Fruit fly (Drosophila melanogaster): ENCODE measurements around the gene X11L.

X11L gene

DNA sequence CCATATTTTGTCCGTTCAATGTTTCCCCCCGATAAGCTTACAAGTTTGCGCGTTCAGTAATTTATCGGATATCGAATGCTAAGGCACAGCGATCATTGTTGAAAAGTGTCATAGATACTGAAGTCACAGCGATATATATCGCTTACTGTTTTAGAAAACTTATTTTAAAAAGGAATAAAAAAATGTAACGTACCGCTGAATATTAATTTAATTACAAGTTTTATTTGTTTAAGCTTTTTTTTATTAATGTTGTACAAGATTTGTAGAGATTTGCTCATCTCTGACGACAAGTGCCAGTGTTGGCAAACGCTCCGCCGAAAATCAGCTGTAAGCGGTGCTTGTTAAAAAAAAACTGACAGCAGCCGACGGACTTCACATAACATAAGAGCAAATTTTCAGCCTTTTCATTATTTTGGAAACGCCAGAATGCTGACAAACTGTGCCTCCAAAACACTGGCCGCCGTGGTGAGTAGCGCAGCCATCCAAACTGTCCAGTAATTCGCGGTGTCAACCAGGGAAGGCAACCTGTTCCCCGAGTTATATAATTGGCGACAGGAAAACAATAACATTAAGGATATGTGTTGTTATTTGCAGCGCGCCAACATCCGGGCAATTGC is 32.7 kb downstream of the X11L start, which contains the start of the genes corolla and ND-24 (continued):
- peak; percentile 70 for TF ChIP-seq CG18011 (GFP tag; optimal IDR thresholded peaks at IDR 0.05)
- peak; percentile 74 for TF ChIP-seq fd96Cb (tag; optimal IDR thresholded peaks at IDR 0.05)
- peak; percentile 49; the same call in 1 of the 2 replicates for TF ChIP-seq CG10321 (GFP tag; IDR thresholded peaks at IDR 0.05)
- peak; percentile 31 for TF ChIP-seq nom (GFP tag; optimal IDR thresholded peaks at IDR 0.05)
- peak; percentile 76 for TF ChIP-seq Side (GFP tag; optimal IDR thresholded peaks at IDR 0.05)
- no peak for TF ChIP-seq CG7839 (tag; optimal IDR thresholded peaks at IDR 0.05)
- TF ChIP-seq D (optimal IDR thresholded peaks at IDR 0.05): no peak
- TF ChIP-seq D (GFP tag; optimal IDR thresholded peaks at IDR 0.05): peak; percentile 63
- TF ChIP-seq CG17186 (GFP tag; optimal IDR thresholded peaks at IDR 0.05): peak; percentile 72
- peak; percentile 82 for TF ChIP-seq unpg (GFP tag; optimal IDR thresholded peaks at IDR 0.05)
- TF ChIP-seq insv (GFP tag; optimal IDR thresholded peaks at IDR 0.05): no peak
- peak; percentile 77 for TF ChIP-seq CG11695 (GFP tag; IDR thresholded peaks at IDR 0.05)
- TF ChIP-seq Hmx (GFP tag; optimal IDR thresholded peaks at IDR 0.05): peak; percentile 54
- TF ChIP-seq eve (GFP tag; optimal IDR thresholded peaks at IDR 0.05): no peak
- peak; percentile 75 for TF ChIP-seq CG8388 (GFP tag; optimal IDR thresholded peaks at IDR 0.05)
- TF ChIP-seq croc (GFP tag; conservative IDR thresholded peaks at IDR 0.05): peak; percentile 69
- peak; percentile 49; the same call in 1 of the 2 replicates for TF ChIP-seq Lim3 (GFP tag; IDR thresholded peaks at IDR 0.05)
- no peak for TF ChIP-seq CG17568 (GFP tag; optimal IDR thresholded peaks at IDR 0.05)
- no peak for TF ChIP-seq Dip2 (GFP tag; IDR thresholded peaks at IDR 0.05)
- TF ChIP-seq CG10654 (GFP tag; optimal IDR thresholded peaks at IDR 0.05): peak; percentile 78
- peak; percentile 67 for TF ChIP-seq CG12769 (tag; optimal IDR thresholded peaks at IDR 0.05)
- TF ChIP-seq CG17829 (tag; optimal IDR thresholded peaks at IDR 0.05): peak; percentile 70
- TF ChIP-seq NFAT (GFP tag; IDR thresholded peaks at IDR 0.05): peak; percentile 81
- no peak for TF ChIP-seq CG7745 (tag; optimal IDR thresholded peaks at IDR 0.05)
- TF ChIP-seq p53 (GFP tag; optimal IDR thresholded peaks at IDR 0.05): no peak
- peak; percentile 54 for TF ChIP-seq scrt (GFP tag; optimal IDR thresholded peaks at IDR 0.05)
- TF ChIP-seq dm (GFP tag; optimal IDR thresholded peaks at IDR 0.05): peak; percentile 64
- TF ChIP-seq Blimp-1 (GFP tag; optimal IDR thresholded peaks at IDR 0.05): peak; percentile 80
- no peak for TF ChIP-seq h (optimal IDR thresholded peaks at IDR 0.05)
- TF ChIP-seq CG7786 (GFP tag; optimal IDR thresholded peaks at IDR 0.05): peak; percentile 77
- TF ChIP-seq kni (GFP tag; optimal IDR thresholded peaks at IDR 0.05): no peak
- peak; percentile 83 for TF ChIP-seq dysf (GFP tag; IDR thresholded peaks at IDR 0.05)
- TF ChIP-seq CG1233 (GFP tag; optimal IDR thresholded peaks at IDR 0.05): peak; percentile 71
- TF ChIP-seq maf-S (GFP tag; optimal IDR thresholded peaks at IDR 0.05): peak; percentile 83
- TF ChIP-seq CG10147 (GFP tag; optimal IDR thresholded peaks at IDR 0.05): peak; percentile 71
- peak; percentile 59 for TF ChIP-seq CG3065 (GFP tag; optimal IDR thresholded peaks at IDR 0.05)
- TF ChIP-seq bbx (GFP tag; IDR thresholded peaks at IDR 0.05; ENCODE audit: partially characterized antibody): peak; percentile 81
- TF ChIP-seq Trl (optimal IDR thresholded peaks at IDR 0.05): no peak
- TF ChIP-seq Trl (GFP tag; optimal IDR thresholded peaks at IDR 0.05): peak; percentile 79
- TF ChIP-seq stwl (tag; optimal IDR thresholded peaks at IDR 0.05): peak; percentile 77
- peak; percentile 69 for TF ChIP-seq CG5953 (GFP tag; IDR thresholded peaks at IDR 0.05)
- peak; percentile 87 for TF ChIP-seq ttk (GFP tag; IDR thresholded peaks at IDR 0.05)
- TF ChIP-seq hb (GFP tag; IDR thresholded peaks at IDR 0.05; ENCODE audit: partially characterized antibody): peak; percentile 84
- TF ChIP-seq CG31388 (GFP tag; optimal IDR thresholded peaks at IDR 0.05): peak; percentile 84
- peak; percentile 69 for TF ChIP-seq seq (GFP tag; IDR thresholded peaks at IDR 0.05)
- peak; percentile 70 for TF ChIP-seq CG7963 (GFP tag; IDR thresholded peaks at IDR 0.05; ENCODE audit: partially characterized antibody)
- TF ChIP-seq CG8765 (GFP tag; IDR thresholded peaks at IDR 0.05): peak; percentile 78; the same call in 1 of the 2 replicates
- TF ChIP-seq Lhr (GFP tag; optimal IDR thresholded peaks at IDR 0.05): peak; percentile 45
- peak; percentile 86 for TF ChIP-seq E2f1 (GFP tag; IDR thresholded peaks at IDR 0.05)
- TF ChIP-seq chif (GFP tag; optimal IDR thresholded peaks at IDR 0.05): peak; percentile 79 to 81

Measured in whole organism, embryonic.